Worm (Caenorhabditis elegans): ENCODE data around the gene C29A12.22.

The C29A12.22 gene

ce11 chrV:10838204-10838603 is 26.3 kb downstream of the C29A12.22 start:
- TF ChIP-seq fax-1 (tag; optimal IDR thresholded peaks at IDR 0.05) (no peak), Y22D7AL.16 (tag; optimal IDR thresholded peaks at IDR 0.05) (no peak), ceh-14 (tag; optimal IDR thresholded peaks at IDR 0.05) (no peak), ceh-45 (GFP tag; IDR thresholded peaks at IDR 0.05) (no peak), C08G9.2 (tag; optimal IDR thresholded peaks at IDR 0.05) (no peak), ceh-22 (tag; optimal IDR thresholded peaks at IDR 0.05) (no peak), ahr-1 (tag; optimal IDR thresholded peaks at IDR 0.05) (no peak), rnt-1 (tag; optimal IDR thresholded peaks at IDR 0.05) (no peak), che-1 (tag; optimal IDR thresholded peaks at IDR 0.05) (no peak), zip-5 (tag; optimal IDR thresholded peaks at IDR 0.05) (no peak), hlh-8 (tag; optimal IDR thresholded peaks at IDR 0.05) (no peak), gmeb-2 (tag; optimal IDR thresholded peaks at IDR 0.05) (no peak), T23F11.4 (GFP tag; optimal IDR thresholded peaks at IDR 0.05) (no peak), sox-2 (GFP tag; IDR thresholded peaks at IDR 0.05) (no peak)

ce11 chrV:10839398-10839797 is 27.5 kb downstream of the C29A12.22 start:
- TF ChIP-seq unc-42 (tag; optimal IDR thresholded peaks at IDR 0.05) (peak; percentile 51), ceh-19 (GFP tag; optimal IDR thresholded peaks at IDR 0.05) (no peak)

DNA sequence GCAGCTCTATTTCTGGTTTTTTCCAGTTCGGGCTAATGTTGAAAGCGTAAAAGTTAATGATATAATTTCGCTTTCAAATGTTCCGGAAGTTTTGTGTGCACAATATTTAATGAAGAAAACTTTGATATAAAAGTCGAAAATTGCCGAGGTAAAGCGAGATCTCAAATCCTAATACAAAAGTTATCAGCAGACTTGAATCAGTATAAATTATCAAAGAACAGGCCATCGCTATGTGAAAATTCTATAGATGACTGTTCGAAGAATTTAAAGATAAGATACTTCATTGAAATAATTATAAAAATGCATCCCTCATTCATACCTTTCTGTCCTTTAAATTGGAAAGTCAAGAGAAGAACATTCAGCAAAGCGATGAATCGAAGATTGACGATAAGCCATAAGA is 35.0 kb downstream of the C29A12.22 start, which contains the start of gene C29A12.6:
TSS of gene C29A12.6 (plus strand) at position 301 of the 400 bp plus-strand sequence.
- TF ChIP-seq C38D4.7 (GFP tag; optimal IDR thresholded peaks at IDR 0.05): no peak
- no peak for TF ChIP-seq unc-42 (tag; optimal IDR thresholded peaks at IDR 0.05)

DNA sequence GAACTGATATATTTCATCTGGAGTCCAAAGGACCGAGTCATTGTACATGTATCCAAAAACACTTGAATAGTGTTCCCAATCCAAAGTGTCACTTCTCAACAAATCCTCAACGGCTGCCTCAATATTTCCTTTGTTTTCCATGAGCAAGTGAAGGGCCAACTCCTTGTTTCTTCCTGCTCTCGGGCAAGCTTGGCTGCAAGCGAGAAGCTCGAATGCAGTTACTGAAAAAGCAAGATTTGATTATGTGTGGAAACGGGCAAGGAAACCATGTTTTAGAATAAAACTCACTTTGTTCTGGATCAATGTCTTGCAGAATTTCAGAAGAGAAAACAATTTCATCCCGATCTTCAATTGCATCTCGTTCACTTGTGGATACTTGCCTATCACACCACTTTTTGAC is 42.3 kb downstream of the C29A12.22 start:
- TF ChIP-seq zip-5 (tag; optimal IDR thresholded peaks at IDR 0.05): no peak

- TF ChIP-seq pqm-1 (tag; optimal IDR thresholded peaks at IDR 0.05): peak; percentile 35
- no peak for TF ChIP-seq ceh-14 (tag; optimal IDR thresholded peaks at IDR 0.05)
Measured at ce11 chrV:10855363-10855762, 43.5 kb downstream of the C29A12.22 start.

DNA sequence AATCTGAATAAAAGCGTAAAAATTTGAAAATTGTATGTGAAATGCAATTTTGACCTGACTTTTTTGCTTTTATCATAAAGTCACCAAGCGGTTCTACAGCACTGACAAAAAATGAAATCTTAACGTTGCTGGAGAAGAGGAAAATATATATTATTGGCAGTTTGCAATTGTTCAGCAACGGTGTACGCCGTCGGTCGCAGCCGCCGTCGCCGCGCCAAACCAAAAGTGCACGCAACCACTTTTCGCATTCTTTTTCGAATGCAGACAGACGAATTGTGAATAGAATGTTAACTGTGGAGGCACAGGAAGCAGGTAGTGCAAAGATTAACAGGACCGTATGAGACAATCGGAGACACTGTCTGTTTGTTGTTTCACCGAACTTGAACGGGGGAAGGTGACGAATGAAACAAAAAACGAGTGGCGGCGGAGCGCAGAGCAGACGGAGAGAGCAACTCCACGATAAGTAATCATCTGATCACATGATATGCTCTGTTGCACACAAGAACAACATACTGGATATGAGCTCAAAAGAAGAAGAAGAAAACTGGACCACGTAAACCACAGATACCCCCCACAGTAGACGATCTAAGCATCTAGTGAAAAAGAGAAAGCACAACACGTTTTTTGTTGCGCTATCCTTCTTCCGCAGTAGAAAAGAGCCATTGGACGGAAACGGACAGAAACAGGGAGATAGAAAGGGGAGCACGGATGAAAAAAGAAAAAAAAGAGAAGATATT is 45.2 kb downstream of the C29A12.22 start:
- TF ChIP-seq unc-42 (tag; optimal IDR thresholded peaks at IDR 0.05) (peak; percentile 29), ttx-3 (tag; optimal IDR thresholded peaks at IDR 0.05) (no peak), C08G9.2 (tag; optimal IDR thresholded peaks at IDR 0.05) (no peak), hlh-30 (tag; optimal IDR thresholded peaks at IDR 0.05; ENCODE audit: insufficient read depth) (peak; percentile 27), K02D7.2 (tag; optimal IDR thresholded peaks at IDR 0.05) (peak; percentile 21), ceh-18 (tag; optimal IDR thresholded peaks at IDR 0.05) (peak; percentile 45)

ce11 chrV:10858340-10858739 is 46.5 kb downstream of the C29A12.22 start:
- no peak for TF ChIP-seq T23F11.4 (GFP tag; optimal IDR thresholded peaks at IDR 0.05)
- peak; percentile 57 for TF ChIP-seq nfya-1 (tag; optimal IDR thresholded peaks at IDR 0.05)
- TF ChIP-seq npax-4 (tag; optimal IDR thresholded peaks at IDR 0.05): no peak
- no peak for TF ChIP-seq dve-1 (tag; optimal IDR thresholded peaks at IDR 0.05)
- TF ChIP-seq ceh-22 (tag; optimal IDR thresholded peaks at IDR 0.05): no peak
- no peak for TF ChIP-seq nhr-232 (tag; optimal IDR thresholded peaks at IDR 0.05)
- TF ChIP-seq tbx-2 (tag; optimal IDR thresholded peaks at IDR 0.05): peak; percentile 74
- TF ChIP-seq C08G9.2 (tag; optimal IDR thresholded peaks at IDR 0.05): no peak
- TF ChIP-seq elt-4 (tag; optimal IDR thresholded peaks at IDR 0.05): no peak
- TF ChIP-seq odd-2 (tag; optimal IDR thresholded peaks at IDR 0.05): no peak
- TF ChIP-seq sox-2 (GFP tag; IDR thresholded peaks at IDR 0.05): no peak
- no peak for TF ChIP-seq che-1 (tag; optimal IDR thresholded peaks at IDR 0.05)
- TF ChIP-seq gmeb-2 (tag; optimal IDR thresholded peaks at IDR 0.05): no peak
- no peak for TF ChIP-seq Y22D7AL.16 (tag; optimal IDR thresholded peaks at IDR 0.05)
- no peak for TF ChIP-seq ceh-30 (tag; optimal IDR thresholded peaks at IDR 0.05)
- peak; percentile 72 for TF ChIP-seq ceh-34 (tag; optimal IDR thresholded peaks at IDR 0.05)
- TF ChIP-seq unc-3 (GFP tag; conservative IDR thresholded peaks at IDR 0.05): no peak
- TF ChIP-seq unc-3 (tag; optimal IDR thresholded peaks at IDR 0.05): no peak
- no peak for TF ChIP-seq mec-3 (tag; optimal IDR thresholded peaks at IDR 0.05; ENCODE audit: borderline replicate concordance)
- TF ChIP-seq hlh-6 (tag; optimal IDR thresholded peaks at IDR 0.05): no peak
- TF ChIP-seq fkh-10 (GFP tag; optimal IDR thresholded peaks at IDR 0.05): no peak
- no peak for TF ChIP-seq ztf-16 (tag; optimal IDR thresholded peaks at IDR 0.05)
- no peak for TF ChIP-seq eyg-1 (tag; optimal IDR thresholded peaks at IDR 0.05)
- no peak for TF ChIP-seq hlh-13 (GFP tag; optimal IDR thresholded peaks at IDR 0.05)
- TF ChIP-seq hlh-30 (tag; optimal IDR thresholded peaks at IDR 0.05; ENCODE audit: insufficient read depth): peak; percentile 71

Measured in whole organism, late embryonic.